Worm (Caenorhabditis elegans): ENCODE data around the gene pno-1.

pno-1 gene

DNA sequence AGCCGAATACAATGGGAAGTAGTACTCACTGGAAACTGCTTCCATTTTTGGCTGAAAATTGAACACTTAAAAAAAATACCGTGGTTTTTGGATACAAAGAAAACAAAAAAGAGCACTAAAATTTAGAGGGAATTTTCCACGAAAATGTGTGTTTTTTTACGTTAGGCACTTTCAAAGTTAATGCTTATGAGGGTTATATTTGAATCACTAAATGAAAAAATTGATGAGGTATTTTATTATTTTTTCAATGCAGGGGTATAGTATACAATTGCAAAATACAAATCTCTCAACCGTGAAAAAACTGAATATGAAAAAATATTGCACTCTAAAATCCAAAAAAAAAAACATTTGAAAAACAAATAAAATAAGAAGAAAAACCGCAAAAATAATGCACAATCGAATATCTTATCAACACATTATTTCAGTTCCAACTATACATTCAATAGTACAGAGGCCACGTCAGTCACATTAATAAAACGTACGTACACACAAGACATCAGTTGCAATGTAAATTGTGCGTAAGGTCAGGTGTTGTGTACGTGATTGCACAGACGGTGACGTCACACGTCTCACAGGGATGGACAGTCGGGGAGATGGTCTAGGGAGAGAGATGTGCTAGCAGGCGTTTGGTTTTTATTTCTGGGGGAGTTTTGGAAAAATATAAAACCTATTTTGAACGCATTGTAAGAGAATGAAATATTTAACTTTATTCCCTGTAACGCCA is 27.3 kb upstream of the pno-1 start, which contains the start of gene aqp-10 (continued):
- TF ChIP-seq nfya-2 (GFP tag; IDR thresholded peaks at IDR 0.05) (no peak), fkh-3 (tag; optimal IDR thresholded peaks at IDR 0.05) (no peak), K11D2.4 (GFP tag; IDR thresholded peaks at IDR 0.05) (no peak), madf-6 (GFP tag; IDR thresholded peaks at IDR 0.05) (no peak), atf-7 (tag; optimal IDR thresholded peaks at IDR 0.05) (peak; percentile 54), ztf-26 (tag; optimal IDR thresholded peaks at IDR 0.05) (no peak), ets-4 (GFP tag; optimal IDR thresholded peaks at IDR 0.05) (no peak), ccch-3 (GFP tag; optimal IDR thresholded peaks at IDR 0.05) (no peak), F33H1.4 (GFP tag; IDR thresholded peaks at IDR 0.05) (no peak), somi-1 (GFP tag; optimal IDR thresholded peaks at IDR 0.05) (peak; percentile 19), attf-3 (GFP tag; conservative IDR thresholded peaks at IDR 0.05) (no peak)

DNA sequence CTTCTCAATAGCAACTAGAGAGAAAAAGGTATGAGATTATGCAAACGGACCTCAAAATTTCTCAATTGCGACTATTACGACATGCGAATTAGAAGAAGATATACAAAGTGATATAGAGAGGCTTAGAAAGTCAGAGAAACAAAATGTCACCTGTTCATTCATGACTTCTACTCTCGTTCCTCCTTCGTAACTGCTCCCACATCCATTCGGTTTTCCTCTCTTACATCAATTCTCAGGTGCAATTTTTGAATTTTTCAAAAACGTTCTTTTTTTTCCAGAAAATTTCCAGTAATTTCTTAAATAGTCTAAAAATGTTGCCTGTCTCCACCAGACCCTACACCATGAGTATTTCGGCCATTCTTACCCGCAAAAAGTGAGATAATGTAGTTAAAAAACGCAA is 22.0 kb upstream of the pno-1 start:
- TF ChIP-seq D2030.7 (GFP tag; IDR thresholded peaks at IDR 0.05) (no peak), lir-1 (GFP tag; conservative IDR thresholded peaks at IDR 0.05) (no peak), rec-8 (tag; optimal IDR thresholded peaks at IDR 0.05) (no peak), nhr-179 (tag; optimal IDR thresholded peaks at IDR 0.05) (no peak), mel-28 (tag; optimal IDR thresholded peaks at IDR 0.05; ENCODE audit: borderline replicate concordance) (no peak), lin-54 (GFP tag; optimal IDR thresholded peaks at IDR 0.05) (no peak), lin-26 (GFP tag; IDR thresholded peaks at IDR 0.05) (no peak), egl-18 (GFP tag; IDR thresholded peaks at IDR 0.05) (no peak), F57C9.4 (tag; optimal IDR thresholded peaks at IDR 0.05) (no peak), somi-1 (GFP tag; optimal IDR thresholded peaks at IDR 0.05) (no peak)

DNA sequence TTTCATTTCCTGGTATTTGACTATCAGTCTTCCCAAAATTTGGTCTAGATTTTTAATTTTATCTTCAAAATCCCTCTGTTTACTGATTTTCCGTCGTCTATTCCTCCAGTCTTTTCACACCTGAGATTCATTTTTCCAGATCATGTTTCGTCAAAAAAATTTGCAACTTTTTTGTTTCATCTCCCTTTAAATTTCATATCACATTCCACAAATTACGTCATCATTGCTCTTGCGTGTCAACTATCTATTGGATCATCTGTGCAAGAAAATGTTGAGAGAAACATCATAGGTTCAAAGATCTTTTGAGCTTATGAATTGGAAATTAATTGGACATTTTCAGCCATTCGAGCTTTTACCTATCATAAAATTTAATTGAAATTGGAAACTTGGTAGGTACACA is 16.7 kb upstream of the pno-1 start:
- TF ChIP-seq Y79H2A.3 (GFP tag; conservative IDR thresholded peaks at IDR 0.05) (no peak), let-607 (tag; optimal IDR thresholded peaks at IDR 0.05) (no peak), dpl-1 (GFP tag; optimal IDR thresholded peaks at IDR 0.05) (no peak), ccch-3 (GFP tag; optimal IDR thresholded peaks at IDR 0.05) (no peak), lir-1 (GFP tag; conservative IDR thresholded peaks at IDR 0.05) (no peak), egrh-3 (GFP tag; IDR thresholded peaks at IDR 0.05) (no peak), egl-44 (GFP tag; IDR thresholded peaks at IDR 0.05) (no peak), Y53G8AR.9 (GFP tag; conservative IDR thresholded peaks at IDR 0.05) (no peak), akir-1 (GFP tag; optimal IDR thresholded peaks at IDR 0.05) (no peak), nhr-179 (tag; optimal IDR thresholded peaks at IDR 0.05) (no peak), ceh-27 (GFP tag; optimal IDR thresholded peaks at IDR 0.05) (no peak), nhr-80 (tag; optimal IDR thresholded peaks at IDR 0.05) (no peak), nhr-90 (tag; optimal IDR thresholded peaks at IDR 0.05) (no peak), hmg-1.2 (GFP tag; IDR thresholded peaks at IDR 0.05) (no peak), hrde-1 (tag; optimal IDR thresholded peaks at IDR 0.05; ENCODE audit: borderline replicate concordance) (no peak), tlf-1 (GFP tag; optimal IDR thresholded peaks at IDR 0.05) (no peak), hlh-12 (tag; optimal IDR thresholded peaks at IDR 0.05) (no peak)

All from whole organism, young adult.